Comparison of ENCODE assay signal across 1 fruit fly cellular context in the genomic region with DNA sequence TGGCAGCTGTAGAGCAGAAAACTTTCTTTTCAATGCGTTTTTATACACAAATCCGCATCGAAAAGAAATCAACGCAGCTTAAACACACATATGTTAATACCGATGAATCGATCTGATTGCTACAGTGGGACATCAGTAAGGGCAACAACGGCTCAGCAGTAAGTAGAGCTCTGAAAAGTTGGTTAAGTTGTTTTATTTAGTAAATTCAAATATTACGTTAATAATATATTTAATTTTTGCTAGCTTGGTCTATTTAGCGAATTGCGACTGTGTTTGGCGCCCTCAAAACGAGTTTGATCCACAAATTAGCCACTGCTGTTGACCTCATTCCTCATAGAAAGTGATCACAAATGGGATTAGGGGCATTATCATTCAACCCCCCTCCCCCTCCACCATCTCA.
TF ChIP-seq lines count a peak whose summit lies in the region.

No protein-coding gene starts in this region.

TF ChIP-seq in whole organism, embryonic, 481 proteins besides CTCF, POLR2A, EP300 and RAD21 (continued from another document):
- TF ChIP-seq slbo (GFP tag; IDR thresholded peaks at IDR 0.05; lab: Robert Waterston, UW) (peak; percentile 64), Usf (GFP tag; optimal IDR thresholded peaks at IDR 0.05; lab: Kevin White, UChicago) (no peak), stc (GFP tag; IDR thresholded peaks at IDR 0.05; lab: Robert Waterston, UW) (peak; percentile 42; the same call in 1 of the 2 replicates), inv (GFP tag; IDR thresholded peaks at IDR 0.05; lab: Robert Waterston, UW; ENCODE audit: partially characterized antibody) (no peak), wek (GFP tag; optimal IDR thresholded peaks at IDR 0.05; lab: Kevin White, UChicago) (no peak), Dip3 (GFP tag; optimal IDR thresholded peaks at IDR 0.05; lab: Kevin White, UChicago) (no peak), CG5953 (GFP tag; IDR thresholded peaks at IDR 0.05; lab: Robert Waterston, UW) (peak; percentile 48; the same call in 1 of the 2 replicates), CG4854 (GFP tag; optimal IDR thresholded peaks at IDR 0.05; lab: Kevin White, UChicago) (no peak), CG6254 (GFP tag; optimal IDR thresholded peaks at IDR 0.05; lab: Kevin White, UChicago) (no peak), E2f2 (GFP tag; IDR thresholded peaks at IDR 0.05; lab: Robert Waterston, UW) (peak; percentile 26; the same call in 1 of the 2 replicates), CG7745 (tag; optimal IDR thresholded peaks at IDR 0.05; lab: Kevin White, UChicago) (no peak), dmrt11E (tag; optimal IDR thresholded peaks at IDR 0.05; lab: Kevin White, UChicago) (peak; percentile 22), Poxn (GFP tag; IDR thresholded peaks at IDR 0.05; lab: Robert Waterston, UW) (no peak), CG2202 (tag; optimal IDR thresholded peaks at IDR 0.05; lab: Kevin White, UChicago) (no peak), ap (GFP tag; IDR thresholded peaks at IDR 0.05; lab: Robert Waterston, UW) (peak; percentile 32; the same call in 1 of the 2 replicates), Opbp (GFP tag; IDR thresholded peaks at IDR 0.05; lab: Robert Waterston, UW; ENCODE audit: partially characterized antibody) (no peak), lmd (GFP tag; IDR thresholded peaks at IDR 0.05; lab: Robert Waterston, UW) (peak; percentile 52), CG10366 (GFP tag; IDR thresholded peaks at IDR 0.05; lab: Robert Waterston, UW) (peak; percentile 65), Max (GFP tag; optimal IDR thresholded peaks at IDR 0.05; lab: Kevin White, UChicago) (peak; percentile 1), zfh2 (GFP tag; optimal IDR thresholded peaks at IDR 0.05; lab: Kevin White, UChicago) (no peak), toy (GFP tag; IDR thresholded peaks at IDR 0.05; lab: Robert Waterston, UW) (no peak), abd-A (tag; optimal IDR thresholded peaks at IDR 0.05; lab: Kevin White, UChicago) (peak; percentile 45)
